Worm (Caenorhabditis elegans) whole organism, young adult: Measurements from ENCODE around the gene W03H9.1.

Experiments used
- B0019.2 ChIP-seq: fragments of 200-800 bp; sonication (Bioruptor generic); conservative IDR thresholded peaks from 2 replicates; pipeline ENCODE4 v1.3.6; 2022; ENCODE audit warnings: missing genetic modification reagents, missing genetic modification characterization, missing compliant biosample characterization
- B0261.1 ChIP-seq: sonication (generic microtip); optimal IDR thresholded peaks from 2 replicates; lab custom pipeline; 2016; ENCODE audit warnings: mild to moderate bottlenecking, missing genetic modification characterization, moderate library complexity, missing compliant biosample characterization
- D2030.7 ChIP-seq: fragments of 200-800 bp; sonication (Bioruptor generic); IDR thresholded peaks from 2 replicates; pipeline ENCODE4 v1.3.6; 2022; ENCODE audit warnings: missing genetic modification reagents, missing genetic modification characterization, missing compliant biosample characterization
- F10E7.11 ChIP-seq: sonication (generic microtip); optimal IDR thresholded peaks from 2 replicates; lab custom pipeline; 2017; ENCODE audit warnings: mild to moderate bottlenecking, missing genetic modification characterization, moderate library complexity, missing compliant biosample characterization
- F22D6.2 ChIP-seq: sonication (generic microtip); optimal IDR thresholded peaks from 2 replicates; lab custom pipeline; 2016; ENCODE audit warnings: mild to moderate bottlenecking, missing genetic modification characterization, missing compliant biosample characterization
- F23B12.7 ChIP-seq: sonication (generic microtip); optimal IDR thresholded peaks from 2 replicates; lab custom pipeline; 2017; ENCODE audit warnings: missing genetic modification characterization, mild to moderate bottlenecking, missing compliant biosample characterization, antibody characterized with exemption, moderate library complexity; ENCODE audit not compliant: insufficient read depth
- Y67H2A.10 ChIP-seq: fragments of 200-800 bp; sonication (Bioruptor generic); conservative IDR thresholded peaks from 2 replicates; pipeline ENCODE4 v1.3.6; 2022; ENCODE audit warnings: missing genetic modification reagents, missing genetic modification characterization, missing compliant biosample characterization
- Y95B8A.8 ChIP-seq: fragments of 200-800 bp; sonication (Bioruptor generic); IDR thresholded peaks from 2 replicates; pipeline ENCODE4 v1.3.6; 2022; ENCODE audit warnings: missing genetic modification reagents, missing genetic modification characterization, missing compliant biosample characterization
- cebp-1 ChIP-seq, 2 experiments: fragments of 200-800 bp in 1 of 2; sonication (Bioruptor generic) in 1 of 2; sonication (generic microtip) in 1 of 2; IDR thresholded peaks in 1 of 2; optimal IDR thresholded peaks in 1 of 2; 2 replicates each; pipeline versions ENCODE4 v1.3.6 to Lab custom; 2017 to 2022; ENCODE audit warnings: missing compliant biosample characterization in 2 of 2, missing genetic modification characterization in 2 of 2, mild to moderate bottlenecking in 1 of 2, missing genetic modification reagents in 1 of 2, moderate library complexity in 1 of 2
- chd-7 ChIP-seq: sonication (generic microtip); optimal IDR thresholded peaks from 2 replicates; lab custom pipeline; 2016; ENCODE audit warnings: mild to moderate bottlenecking, missing genetic modification characterization, moderate library complexity, missing compliant biosample characterization
- dpff-1 ChIP-seq: sonication (generic microtip); optimal IDR thresholded peaks from 2 replicates; lab custom pipeline; 2017; ENCODE audit warnings: mild to moderate bottlenecking, missing genetic modification characterization, missing compliant biosample characterization
- egl-18 ChIP-seq: fragments of 200-800 bp; sonication (Bioruptor generic); IDR thresholded peaks from 2 replicates; pipeline ENCODE4 v1.3.6; 2022; ENCODE audit warnings: missing genetic modification reagents, missing genetic modification characterization, missing compliant biosample characterization
- egl-44 ChIP-seq: fragments of 200-800 bp; sonication (Bioruptor generic); IDR thresholded peaks from 2 replicates; pipeline ENCODE4 v1.3.6; 2022; ENCODE audit warnings: missing genetic modification reagents, missing genetic modification characterization, missing compliant biosample characterization
- ekl-4 ChIP-seq: fragments of 200-800 bp; sonication (Bioruptor generic); IDR thresholded peaks from 2 replicates; pipeline ENCODE4 v1.3.6; 2022; ENCODE audit warnings: missing genetic modification reagents, missing genetic modification characterization, missing compliant biosample characterization
- ets-4 ChIP-seq: fragments of 200-800 bp; sonication (Bioruptor generic); optimal IDR thresholded peaks from 2 replicates; lab custom pipeline; 2018; ENCODE audit warnings: mild to moderate bottlenecking, missing genetic modification characterization, missing compliant biosample characterization
- fkh-3 ChIP-seq: sonication (generic microtip); optimal IDR thresholded peaks from 2 replicates; lab custom pipeline; 2016; ENCODE audit warnings: mild to moderate bottlenecking, missing genetic modification characterization, missing compliant biosample characterization
- hrde-1 ChIP-seq: sonication (generic microtip); optimal IDR thresholded peaks from 2 replicates; lab custom pipeline; 2016; ENCODE audit warnings: missing genetic modification characterization, mild to moderate bottlenecking, missing compliant biosample characterization, moderate library complexity, missing genotype, missing genetic modification reagents, borderline replicate concordance
- hsf-1 ChIP-seq: fragments of 200-800 bp; sonication (Bioruptor generic); IDR thresholded peaks from 2 replicates; pipeline ENCODE4 v1.3.6; 2022; ENCODE audit warnings: missing genetic modification reagents, missing genetic modification characterization, missing compliant biosample characterization
- lir-1 ChIP-seq: fragments of 200-800 bp; sonication (Bioruptor generic); conservative IDR thresholded peaks from 2 replicates; pipeline ENCODE4 v1.3.6; 2022; ENCODE audit warnings: missing genetic modification reagents, missing genetic modification characterization, missing compliant biosample characterization
- madf-10 ChIP-seq: sonication (generic microtip); optimal IDR thresholded peaks from 2 replicates; lab custom pipeline; 2016; ENCODE audit warnings: mild to moderate bottlenecking, missing genetic modification characterization, missing compliant biosample characterization
- nfya-2 ChIP-seq: fragments of 200-800 bp; sonication (Bioruptor generic); IDR thresholded peaks from 2 replicates; pipeline ENCODE4 v1.3.6; 2022; ENCODE audit warnings: missing genetic modification reagents, missing genetic modification characterization, missing compliant biosample characterization
- nfyb-1 ChIP-seq: fragments of 200-800 bp; sonication (Bioruptor generic); IDR thresholded peaks from 2 replicates; pipeline ENCODE4 v1.3.6; 2022; ENCODE audit warnings: missing genetic modification reagents, missing genetic modification characterization, missing compliant biosample characterization
- rcor-1 ChIP-seq: fragments of 200-800 bp; sonication (Bioruptor generic); IDR thresholded peaks from 2 replicates; pipeline ENCODE4 v1.3.6; 2022; ENCODE audit warnings: missing genetic modification reagents, missing genetic modification characterization, missing compliant biosample characterization
- rec-8 ChIP-seq, 2 experiments: sonication (generic microtip); optimal IDR thresholded peaks; 2 replicates each; lab custom pipeline; 2016; ENCODE audit warnings: mild to moderate bottlenecking in 2 of 2, missing genetic modification characterization in 2 of 2, missing genetic modification reagents in 2 of 2, missing genotype in 2 of 2, missing biosample characterization in 1 of 2, missing compliant biosample characterization in 1 of 2, moderate library complexity in 1 of 2
- snpc-3.4 ChIP-seq: sonication (generic microtip); optimal IDR thresholded peaks from 2 replicates; lab custom pipeline; 2017; ENCODE audit warnings: missing genetic modification characterization, mild to moderate bottlenecking, missing compliant biosample characterization, antibody characterized with exemption, moderate library complexity, missing genotype, missing genetic modification reagents
- tlf-1 ChIP-seq: fragments of 200-800 bp; sonication (Bioruptor generic); optimal IDR thresholded peaks from 2 replicates; lab custom pipeline; 2018; ENCODE audit warnings: mild to moderate bottlenecking, missing genetic modification characterization, missing compliant biosample characterization
- unc-130 ChIP-seq: sonication (generic microtip); optimal IDR thresholded peaks from 2 replicates; lab custom pipeline; 2016; ENCODE audit warnings: missing genetic modification reagents, missing genetic modification characterization, missing compliant biosample characterization
- zfh-2 ChIP-seq: fragments of 200-800 bp; sonication (Bioruptor generic); conservative IDR thresholded peaks from 2 replicates; pipeline ENCODE4 v1.3.6; 2022; ENCODE audit warnings: missing genetic modification reagents, missing genetic modification characterization, missing compliant biosample characterization
- zim-3 ChIP-seq: sonication (generic microtip); optimal IDR thresholded peaks from 2 replicates; lab custom pipeline; 2017; ENCODE audit warnings: mild to moderate bottlenecking, missing genetic modification characterization, moderate library complexity, missing compliant biosample characterization
- ztf-26 ChIP-seq: sonication (generic microtip); optimal IDR thresholded peaks from 2 replicates; lab custom pipeline; 2017; ENCODE audit warnings: missing genetic modification characterization, missing compliant biosample characterization

Gene W03H9.1

ce11 chrII:14178233-14178969 is 28.5 kb upstream of the W03H9.1 start, which contains the start of gene efhd-1:
efhd-1 (plus strand) TSS chrII:14178814.
- no peak for TF ChIP-seq ets-4 (GFP tag; lab: Kevin White, UChicago)
- no peak for TF ChIP-seq cebp-1 (GFP tag; IDR thresholded peaks at IDR 0.05; lab: Robert Waterston, UW)
- peak; percentile 91 for TF ChIP-seq cebp-1 (tag; optimal IDR thresholded peaks at IDR 0.05; lab: Kevin White, UChicago)
- TF ChIP-seq rcor-1 (GFP tag; lab: Robert Waterston, UW): no peak

- TF ChIP-seq unc-130 (GFP tag; lab: Kevin White, UChicago) (no peak), zfh-2 (GFP tag; lab: Robert Waterston, UW) (peak; percentile 50; the same call in 1 of the 2 replicates)
These were observed 26.7 kb upstream of the W03H9.1 start for ce11 chrII:14176642-14177041.

- no peak for TF ChIP-seq rec-8 (tag; optimal IDR thresholded peaks at IDR 0.05; lab: Kevin White, UChicago)
- no peak for TF ChIP-seq egl-18 (GFP tag; lab: Robert Waterston, UW)
- TF ChIP-seq B0019.2 (GFP tag; lab: Robert Waterston, UW): no peak
- TF ChIP-seq D2030.7: no peak
- no peak for TF ChIP-seq lir-1 (GFP tag; lab: Robert Waterston, UW)
- TF ChIP-seq, all 124 proteins: peak for 0
These were observed 25.2 kb upstream of the W03H9.1 start, which contains the start of gene Y48B6A.5 for ce11 chrII:14175099-14175498. Y48B6A.5 (minus strand) TSS chrII:14175199.

ce11 chrII:14173176-14173575 is 23.2 kb upstream of the W03H9.1 start:
- TF ChIP-seq nfyb-1 (GFP tag; lab: Robert Waterston, UW): no peak
- TF ChIP-seq zim-3 (tag; lab: Kevin White, UChicago): no peak
- no peak for TF ChIP-seq nfya-2
- no peak for TF ChIP-seq fkh-3
- TF ChIP-seq tlf-1 (GFP tag; lab: Kevin White, UChicago): no peak
- TF ChIP-seq egl-44 (GFP tag; lab: Robert Waterston, UW): no peak
- no peak for TF ChIP-seq hrde-1 (tag; lab: Kevin White, UChicago)
- TF ChIP-seq F22D6.2 (tag; lab: Kevin White, UChicago): no peak
- TF ChIP-seq Y95B8A.8 (GFP tag; lab: Robert Waterston, UW): no peak
- TF ChIP-seq snpc-3.4 (tag; lab: Kevin White, UChicago): no peak
- no peak for TF ChIP-seq ztf-26 (tag; lab: Kevin White, UChicago)
- TF ChIP-seq madf-10 (tag; lab: Kevin White, UChicago): no peak

DNA sequence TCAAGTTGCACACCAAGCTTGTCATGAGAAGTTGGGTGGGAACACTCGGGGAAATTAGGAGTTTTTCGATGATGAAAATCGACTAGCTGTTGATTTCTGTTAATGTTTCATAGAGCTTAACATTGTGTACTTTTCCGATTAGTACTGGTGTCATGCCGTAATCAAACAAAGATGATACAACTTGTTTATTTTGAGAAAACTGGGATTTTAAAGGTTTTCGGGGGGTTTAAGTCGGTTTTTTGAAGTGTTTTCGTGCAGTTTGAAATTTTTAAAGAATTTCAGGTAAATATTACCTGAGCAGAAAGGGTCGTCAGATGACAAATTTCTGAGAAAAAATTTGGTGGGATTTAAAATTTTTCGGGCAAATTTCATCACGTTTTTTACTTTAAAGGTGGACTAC is 21.6 kb upstream of the W03H9.1 start, which contains the start of gene eat-2:
eat-2 (minus strand) TSS at position 101 of the 400 bp plus-strand sequence.
- TF ChIP-seq hsf-1 (no peak), Y67H2A.10 (GFP tag; lab: Robert Waterston, UW) (no peak), ekl-4 (GFP tag; lab: Robert Waterston, UW) (no peak), egl-44 (GFP tag; lab: Robert Waterston, UW) (no peak), dpff-1 (tag; lab: Kevin White, UChicago) (no peak), F23B12.7 (tag; lab: Kevin White, UChicago) (no peak), F10E7.11 (tag; lab: Kevin White, UChicago) (no peak), Y95B8A.8 (GFP tag; lab: Robert Waterston, UW) (no peak), chd-7 (no peak), B0261.1 (tag; lab: Kevin White, UChicago) (no peak)
- TF ChIP-seq, all 124 proteins: peak for 0
